Worm (Caenorhabditis elegans): ENCODE results near the gene ZC266.1.

DNA sequence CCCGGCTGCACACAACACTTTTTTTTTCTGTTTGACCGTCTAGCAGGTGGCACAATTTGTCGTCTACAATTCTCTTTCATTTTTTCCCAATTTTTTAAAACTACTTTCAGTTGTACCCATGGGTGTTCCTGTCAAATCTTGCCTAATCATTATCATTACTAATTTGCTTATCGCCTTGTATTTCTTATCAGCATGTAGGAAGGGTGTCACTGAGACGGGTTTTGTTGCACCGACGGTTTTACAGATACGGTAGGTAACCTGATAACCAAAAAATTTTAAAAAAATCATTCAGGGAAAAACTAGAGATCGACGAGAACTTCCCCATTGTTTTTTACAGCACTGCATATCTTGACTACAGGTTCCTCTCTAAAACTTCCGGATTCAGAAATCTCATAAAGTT, 37.6 kb upstream of the ZC266.1 start, which contains the start of gene F39G3.2:
- TF ChIP-seq aly-1 (tag; optimal IDR thresholded peaks at IDR 0.05): no peak
- no peak for TF ChIP-seq ama-1 (optimal IDR thresholded peaks at IDR 0.05)
- TF ChIP-seq ets-7 (tag; optimal IDR thresholded peaks at IDR 0.05): no peak
- no peak for TF ChIP-seq hnd-1 (tag; optimal IDR thresholded peaks at IDR 0.05)
- TF ChIP-seq ceh-36 (tag; optimal IDR thresholded peaks at IDR 0.05): no peak
- no peak for TF ChIP-seq B0310.2 (tag; optimal IDR thresholded peaks at IDR 0.05)
- TF ChIP-seq flt-1 (GFP tag; IDR thresholded peaks at IDR 0.05): no peak
